Fruit fly (Drosophila melanogaster) whole organism, embryonic: ENCODE results near the gene Art8.

Experiments used
- Bgb ChIP-seq: fragments of 200-800 bp; sonication (Bioruptor generic); IDR thresholded peaks from 2 replicates; pipeline ENCODE4 v1.3.6; 2022; ENCODE audit warnings: missing biosample characterization, missing genetic modification characterization; ENCODE audit not compliant: partially characterized antibody
- CG1233 ChIP-seq: fragments of 200-800 bp; sonication (Bioruptor generic); optimal IDR thresholded peaks from 4 replicates; lab custom pipeline; 2018; ENCODE audit warnings: missing biosample characterization, mild to moderate bottlenecking, missing genetic modification characterization
- CG15601 ChIP-seq: fragments of 200-800 bp; sonication (Bioruptor generic); optimal IDR thresholded peaks from 3 replicates; lab custom pipeline; 2019; ENCODE audit warnings: missing biosample characterization, mild to moderate bottlenecking, missing genetic modification characterization, moderate library complexity
- CG1603 ChIP-seq: fragments of 200-800 bp; sonication (Bioruptor generic); optimal IDR thresholded peaks from 2 replicates; lab custom pipeline; 2019; ENCODE audit warnings: missing biosample characterization, mild to moderate bottlenecking, missing genetic modification characterization, moderate library complexity
- CG18011 ChIP-seq: fragments of 200-800 bp; sonication (Bioruptor generic); optimal IDR thresholded peaks from 2 replicates; lab custom pipeline; 2017; ENCODE audit warnings: missing biosample characterization, missing genetic modification characterization, mild to moderate bottlenecking, moderate library complexity, missing genotype
- CG2202 ChIP-seq: fragments of 200-800 bp; sonication (Bioruptor generic); optimal IDR thresholded peaks from 2 replicates; lab custom pipeline; 2018; ENCODE audit warnings: missing biosample characterization, mild to moderate bottlenecking, missing genetic modification characterization
- CG42726 ChIP-seq: fragments of 200-800 bp; sonication (Bioruptor generic); IDR thresholded peaks from 2 replicates; pipeline ENCODE4 v1.3.6; 2022; ENCODE audit warnings: missing biosample characterization, missing genetic modification characterization; ENCODE audit not compliant: partially characterized antibody
- CG4360 ChIP-seq: fragments of 200-800 bp; sonication (Bioruptor generic); IDR thresholded peaks from 2 replicates; pipeline ENCODE4 v1.3.6; 2022; ENCODE audit warnings: missing biosample characterization, missing genetic modification characterization
- CG4424 ChIP-seq: fragments of 200-800 bp; sonication (Bioruptor generic); optimal IDR thresholded peaks from 3 replicates; lab custom pipeline; 2016; ENCODE audit warnings: missing biosample characterization, missing genetic modification characterization
- CG6813 ChIP-seq: fragments of 200-800 bp; sonication (Bioruptor generic); optimal IDR thresholded peaks from 2 replicates; lab custom pipeline; 2017; ENCODE audit warnings: missing biosample characterization, missing genetic modification characterization, mild to moderate bottlenecking, moderate library complexity, missing genetic modification reagents
- CG6854 ChIP-seq: fragments of 200-800 bp; sonication (Bioruptor generic); optimal IDR thresholded peaks from 3 replicates; lab custom pipeline; 2017; ENCODE audit warnings: missing biosample characterization, mild to moderate bottlenecking, missing genetic modification characterization
- CG7745 ChIP-seq: fragments of 200-800 bp; sonication (Bioruptor generic); optimal IDR thresholded peaks from 2 replicates; lab custom pipeline; 2018; ENCODE audit warnings: missing biosample characterization, mild to moderate bottlenecking, missing genetic modification characterization, moderate library complexity
- CG7839 ChIP-seq: fragments of 200-800 bp; sonication (Bioruptor generic); optimal IDR thresholded peaks from 3 replicates; lab custom pipeline; 2018; ENCODE audit warnings: missing biosample characterization, mild to moderate bottlenecking, missing genetic modification characterization, moderate library complexity
- CTCF ChIP-seq: fragments of 200-800 bp; sonication (Bioruptor generic); optimal IDR thresholded peaks from 2 replicates; lab custom pipeline; 2017; ENCODE audit warnings: missing biosample characterization, mild to moderate bottlenecking, missing genetic modification characterization, moderate library complexity
- D19A ChIP-seq: fragments of 200-800 bp; optimal IDR thresholded peaks from 3 replicates; lab custom pipeline; 2019; ENCODE audit warnings: missing biosample characterization, mild to moderate bottlenecking, missing genetic modification characterization, moderate library complexity
- Dad ChIP-seq: fragments of 200-800 bp; sonication (Bioruptor generic); optimal IDR thresholded peaks from 3 replicates; lab custom pipeline; 2016; ENCODE audit warnings: missing biosample characterization, missing genetic modification characterization
- Deaf1 ChIP-seq: fragments of 200-800 bp; optimal IDR thresholded peaks from 3 replicates; lab custom pipeline; 2019; ENCODE audit warnings: missing biosample characterization, mild to moderate bottlenecking, missing genetic modification characterization, moderate library complexity
- Dek ChIP-seq: fragments of 200-800 bp; sonication (Bioruptor generic); optimal IDR thresholded peaks from 3 replicates; lab custom pipeline; 2019; ENCODE audit warnings: missing biosample characterization, mild to moderate bottlenecking, missing genetic modification characterization, moderate library complexity
- E2f1 ChIP-seq: fragments of 200-800 bp; sonication (Bioruptor generic); IDR thresholded peaks from 2 replicates; pipeline ENCODE4 v1.3.6; 2022; ENCODE audit warnings: missing biosample characterization, missing genetic modification characterization
- E2f2 ChIP-seq: fragments of 200-800 bp; sonication (Bioruptor generic); IDR thresholded peaks from 2 replicates; pipeline ENCODE4 v1.3.6; 2022; ENCODE audit warnings: missing biosample characterization, missing genetic modification characterization
- Elba2 ChIP-seq: fragments of 200-800 bp; sonication (Bioruptor generic); optimal IDR thresholded peaks from 3 replicates; lab custom pipeline; 2016; ENCODE audit warnings: missing biosample characterization, missing genetic modification characterization
- HLH54F ChIP-seq: fragments of 200-800 bp; sonication (Bioruptor generic); optimal IDR thresholded peaks from 3 replicates; lab custom pipeline; 2016; ENCODE audit warnings: missing biosample characterization, missing genetic modification characterization
- HmgZ ChIP-seq: fragments of 200-800 bp; sonication (Bioruptor generic); optimal IDR thresholded peaks from 2 replicates; lab custom pipeline; 2018; ENCODE audit warnings: missing biosample characterization, mild to moderate bottlenecking, missing genetic modification characterization
- Hr39 ChIP-seq: fragments of >200 bp; optimal IDR thresholded peaks from 2 replicates; lab custom pipeline; 2017
- Hr51 ChIP-seq, 2 experiments: fragments of 200-800 bp; sonication (Bioruptor generic); optimal IDR thresholded peaks; 2 replicates in 1 of 2; 3 replicates in 1 of 2; lab custom pipeline; 2016 to 2018; ENCODE audit warnings: missing biosample characterization in 2 of 2, missing genetic modification characterization in 2 of 2, mild to moderate bottlenecking in 1 of 2, moderate library complexity in 1 of 2
- Hr78 ChIP-seq, 2 experiments: fragments of 200-800 bp in 1 of 2; fragments of >200 bp in 1 of 2; sonication (Bioruptor generic) in 1 of 2; optimal IDR thresholded peaks; 2 replicates each; lab custom pipeline; 2017 to 2019; ENCODE audit warnings: missing biosample characterization in 2 of 2, missing genetic modification characterization in 2 of 2, mild to moderate bottlenecking in 1 of 2, moderate library complexity in 1 of 2
- Lhr ChIP-seq: fragments of 200-800 bp; sonication (Bioruptor generic); optimal IDR thresholded peaks from 3 replicates; lab custom pipeline; 2017; ENCODE audit warnings: mild to moderate bottlenecking, missing biosample characterization, missing genetic modification reagents, missing genetic modification characterization
- Lim3 ChIP-seq: fragments of 200-800 bp; sonication (Bioruptor generic); IDR thresholded peaks from 2 replicates; pipeline ENCODE4 v1.3.6; 2022; ENCODE audit warnings: missing biosample characterization, missing genetic modification characterization
- Myb ChIP-seq: fragments of 200-800 bp; sonication (Bioruptor generic); optimal IDR thresholded peaks from 2 replicates; lab custom pipeline; 2016; ENCODE audit warnings: missing biosample characterization, missing genetic modification characterization
- NC2β ChIP-seq: fragments of 200-800 bp; sonication (Bioruptor generic); optimal IDR thresholded peaks from 2 replicates; lab custom pipeline; 2016; ENCODE audit warnings: missing biosample characterization, missing genetic modification characterization
- Poxn ChIP-seq: fragments of 200-800 bp; sonication (Bioruptor generic); IDR thresholded peaks from 2 replicates; pipeline ENCODE4 v1.3.6; 2022; ENCODE audit warnings: missing biosample characterization, missing genetic modification characterization
- Six4 ChIP-seq: fragments of 200-800 bp; sonication (Bioruptor generic); optimal IDR thresholded peaks from 2 replicates; lab custom pipeline; 2016; ENCODE audit warnings: missing biosample characterization, missing genetic modification characterization
- Trl ChIP-seq, 3 experiments: fragments of >200 bp in 2 of 3; fragments of 200-800 bp in 1 of 3; sonication (Bioruptor generic) in 1 of 3; optimal IDR thresholded peaks; 2 replicates in 1 of 3; 3 replicates in 2 of 3; lab custom pipeline; 2016 to 2017; ENCODE audit warnings: missing biosample characterization in 1 of 3, missing genetic modification characterization in 1 of 3
- Vsx1 ChIP-seq: fragments of 200-800 bp; sonication (Bioruptor generic); optimal IDR thresholded peaks from 2 replicates; lab custom pipeline; 2017; ENCODE audit warnings: missing biosample characterization, mild to moderate bottlenecking, missing genetic modification characterization, missing genetic modification reagents
- amos ChIP-seq: fragments of 200-800 bp; sonication (Bioruptor generic); IDR thresholded peaks from 2 replicates; pipeline ENCODE4 v1.3.6; 2022; ENCODE audit warnings: missing biosample characterization, missing genetic modification characterization; ENCODE audit not compliant: partially characterized antibody
- bsh ChIP-seq, 2 experiments: fragments of 200-800 bp; sonication (Bioruptor generic); optimal IDR thresholded peaks; 2 replicates each; lab custom pipeline; 2017 to 2018; ENCODE audit warnings: mild to moderate bottlenecking in 2 of 2, missing biosample characterization in 2 of 2, missing genetic modification characterization in 2 of 2, moderate library complexity in 1 of 2
- dimm ChIP-seq: fragments of 200-800 bp; sonication (Bioruptor generic); IDR thresholded peaks from 2 replicates; pipeline ENCODE4 v1.3.6; 2022; ENCODE audit warnings: missing biosample characterization, missing genetic modification characterization
- eyg ChIP-seq: fragments of 200-800 bp; sonication (Bioruptor generic); optimal IDR thresholded peaks from 3 replicates; lab custom pipeline; 2016; ENCODE audit warnings: missing biosample characterization, missing genetic modification characterization
- h ChIP-seq: fragments of >200 bp; optimal IDR thresholded peaks from 2 replicates; lab custom pipeline; 2017
- hth ChIP-seq: fragments of >200 bp; optimal IDR thresholded peaks from 2 replicates; lab custom pipeline; 2017; ENCODE audit warnings: inconsistent platforms
- oc ChIP-seq: fragments of 200-800 bp; sonication (Bioruptor generic); optimal IDR thresholded peaks from 2 replicates; lab custom pipeline; 2018; ENCODE audit warnings: missing biosample characterization, mild to moderate bottlenecking, missing genetic modification characterization, moderate library complexity
- p53 ChIP-seq: fragments of 200-800 bp; sonication (Bioruptor generic); optimal IDR thresholded peaks from 2 replicates; lab custom pipeline; 2016; ENCODE audit warnings: missing biosample characterization, missing genetic modification characterization
- phol ChIP-seq: fragments of 200-800 bp; sonication (Bioruptor generic); optimal IDR thresholded peaks from 3 replicates; lab custom pipeline; 2018; ENCODE audit warnings: missing biosample characterization, mild to moderate bottlenecking, missing genetic modification characterization, moderate library complexity
- psq ChIP-seq: fragments of 200-800 bp; sonication (Bioruptor generic); optimal IDR thresholded peaks from 2 replicates; lab custom pipeline; 2017; ENCODE audit warnings: missing biosample characterization, missing genetic modification characterization
- slbo ChIP-seq: fragments of 200-800 bp; sonication (Bioruptor generic); IDR thresholded peaks from 2 replicates; pipeline ENCODE4 v1.3.6; 2022; ENCODE audit warnings: missing biosample characterization, missing genetic modification characterization
- tgo ChIP-seq: fragments of 200-800 bp; sonication (Bioruptor generic); IDR thresholded peaks from 3 replicates; pipeline ENCODE4 v1.3.6; 2022; ENCODE audit warnings: missing biosample characterization, missing genetic modification characterization
- usp ChIP-seq: fragments of >200 bp; optimal IDR thresholded peaks from 2 replicates; lab custom pipeline; 2017; ENCODE audit warnings: missing biosample characterization, missing genetic modification characterization
- vfl ChIP-seq: fragments of 200-800 bp; sonication (Bioruptor generic); optimal IDR thresholded peaks from 2 replicates; lab custom pipeline; 2016; ENCODE audit warnings: missing biosample characterization, missing genetic modification characterization
- wdn ChIP-seq: fragments of 200-800 bp; sonication (Bioruptor generic); IDR thresholded peaks from 2 replicates; pipeline ENCODE4 v1.3.6; 2022; ENCODE audit warnings: missing biosample characterization, missing genetic modification characterization

Gene Art8

DNA sequence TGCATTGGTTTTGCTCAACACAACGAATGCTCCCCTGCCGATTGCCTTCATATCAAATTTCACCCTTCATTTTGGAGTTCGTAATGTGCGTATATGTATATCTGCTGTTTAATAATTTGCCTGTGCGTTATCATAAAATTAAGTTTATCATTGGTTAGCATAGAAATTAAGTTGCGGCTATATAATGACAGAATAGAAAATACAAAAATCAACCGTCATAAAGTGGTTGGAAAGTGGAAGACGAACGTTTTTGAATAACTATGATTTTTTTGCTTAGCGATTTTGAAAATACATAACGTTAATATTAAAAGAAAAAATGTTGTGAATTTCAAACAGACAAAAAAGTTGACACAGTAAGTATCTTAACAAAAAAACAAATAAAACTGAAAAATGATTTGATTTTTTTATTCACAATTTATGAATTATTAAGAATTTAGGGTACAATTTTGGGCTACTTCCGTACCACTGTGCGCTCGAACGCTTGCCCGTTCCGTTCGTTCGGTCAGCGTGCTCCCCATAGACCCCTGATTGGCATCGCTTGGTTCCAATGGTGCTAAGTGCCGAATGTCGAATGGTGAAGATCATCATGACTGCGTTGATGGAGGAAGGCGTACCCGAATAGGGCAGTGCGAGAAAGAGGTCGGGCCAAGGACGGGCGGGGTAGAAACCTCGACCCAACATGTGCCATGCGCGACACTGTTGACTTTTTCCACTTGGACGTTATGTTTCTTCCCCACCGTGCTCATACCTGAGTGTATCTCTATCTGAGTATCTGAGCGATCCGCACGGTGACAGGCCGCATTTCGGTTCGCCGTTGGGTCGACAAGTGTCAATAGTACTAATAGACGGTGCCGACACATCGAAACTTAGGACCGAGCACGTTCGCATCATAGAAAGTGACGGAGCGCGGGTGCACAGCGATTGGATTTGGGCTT is 27.0 kb upstream of the Art8 start (continued):
- TF ChIP-seq amos (GFP tag; lab: Robert Waterston, UW) (no peak), Hr51 (GFP tag; optimal IDR thresholded peaks at IDR 0.05; lab: Kevin White, UChicago) (peak in 1 of 2 experiments; percentile 65), Elba2 (GFP tag; lab: Kevin White, UChicago) (no peak), Lhr (peak; percentile 23), Bgb (GFP tag; lab: Robert Waterston, UW) (peak; percentile 30; the same call in 1 of the 2 replicates), CG6854 (GFP tag; lab: Kevin White, UChicago) (no peak), eyg (GFP tag; lab: Kevin White, UChicago) (no peak), CG18011 (GFP tag; lab: Kevin White, UChicago) (no peak), Hr39 (lab: Kevin White, UChicago) (no peak), Trl (optimal IDR thresholded peaks at IDR 0.05; lab: Kevin White, UChicago) (no peak), Trl (GFP tag; optimal IDR thresholded peaks at IDR 0.05; lab: Kevin White, UChicago) (peak; percentile 37), CG4360 (GFP tag; lab: Robert Waterston, UW) (no peak), psq (no peak), D19A (tag; lab: Kevin White, UChicago) (peak; percentile 64), Myb (GFP tag; lab: Kevin White, UChicago) (peak; percentile 3), E2f2 (GFP tag; lab: Robert Waterston, UW) (peak; percentile 46; the same call in 1 of the 2 replicates), NC2β (GFP tag; lab: Kevin White, UChicago) (peak; percentile 20), dimm (GFP tag; lab: Robert Waterston, UW) (no peak), CG15601 (tag; lab: Kevin White, UChicago) (peak; percentile 28), Dad (GFP tag; lab: Kevin White, UChicago) (no peak), CG7745 (tag; lab: Kevin White, UChicago) (no peak), CG42726 (GFP tag; lab: Robert Waterston, UW) (no peak), h (lab: Kevin White, UChicago) (no peak), E2f1 (GFP tag; lab: Robert Waterston, UW) (no peak), vfl (GFP tag; lab: Kevin White, UChicago) (peak; percentile 11), Vsx1 (GFP tag; lab: Kevin White, UChicago) (peak; percentile 57), Lim3 (no peak), Deaf1 (tag; lab: Kevin White, UChicago) (no peak), Poxn (no peak), phol (tag; lab: Kevin White, UChicago) (peak; percentile 62), Hr78 (GFP tag; optimal IDR thresholded peaks at IDR 0.05; lab: Kevin White, UChicago) (peak in 1 of 2 experiments; percentile 99), CG7839 (tag; lab: Kevin White, UChicago) (peak; percentile 66), CG2202 (tag; lab: Kevin White, UChicago) (peak; percentile 46), CG4424 (GFP tag; lab: Kevin White, UChicago) (peak; percentile 46), HLH54F (peak; percentile 20), wdn (GFP tag; lab: Robert Waterston, UW) (no peak), slbo (GFP tag; lab: Robert Waterston, UW) (peak; percentile 43), oc (tag; lab: Kevin White, UChicago) (no peak), usp (GFP tag; lab: Kevin White, UChicago) (no peak), HmgZ (tag; lab: Kevin White, UChicago) (no peak), tgo (GFP tag; lab: Robert Waterston, UW) (peak; percentile 39; the same call in 2 of the 3 replicates), Six4 (no peak), Dek (no peak), bsh (GFP tag; optimal IDR thresholded peaks at IDR 0.05; lab: Kevin White, UChicago) (peak in 1 of 2 experiments; percentile 76), CG6813 (GFP tag; lab: Kevin White, UChicago) (no peak), p53 (GFP tag; lab: Kevin White, UChicago) (no peak), CG1603 (no peak), CTCF (GFP tag; lab: Kevin White, UChicago) (no peak), CG1233 (GFP tag; lab: Kevin White, UChicago) (peak; percentile 2), hth (lab: Kevin White, UChicago) (no peak)
